Comparison of ENCODE assay signal across 1 fruit fly cellular context in genomic region chr3L:12387898-12388297, dm6.
TF ChIP-seq lines count a peak whose summit lies in the region.

No protein-coding gene starts in this region.

TF ChIP-seq in whole organism, prepupa, 60 proteins besides CTCF, POLR2A, EP300 and RAD21 (continued from another document):
- TF ChIP-seq Smox (GFP tag; optimal IDR thresholded peaks at IDR 0.05; lab: Kevin White, UChicago) = no peak
- TF ChIP-seq dsx (GFP tag; optimal IDR thresholded peaks at IDR 0.05; lab: Kevin White, UChicago; ENCODE audit: poor library complexity, severe bottlenecking) = no peak
- peak; percentile 42 for TF ChIP-seq svp (GFP tag; lab: Kevin White, UChicago)
- TF ChIP-seq cyc (GFP tag; optimal IDR thresholded peaks at IDR 0.05; lab: Kevin White, UChicago) = peak; percentile 7
- peak; percentile 39 for TF ChIP-seq CG10669 (GFP tag; optimal IDR thresholded peaks at IDR 0.05; lab: Kevin White, UChicago)
- TF ChIP-seq CG9139 (GFP tag; optimal IDR thresholded peaks at IDR 0.05; lab: Kevin White, UChicago) = no peak
- TF ChIP-seq CG6808 (GFP tag; optimal IDR thresholded peaks at IDR 0.05; lab: Kevin White, UChicago) = no peak
- no peak for TF ChIP-seq CG4318 (GFP tag; optimal IDR thresholded peaks at IDR 0.05; lab: Kevin White, UChicago)
- TF ChIP-seq Gug (GFP tag; IDR thresholded peaks at IDR 0.05; lab: Robert Waterston, UW) = no peak
- peak; percentile 26 for TF ChIP-seq pdm3 (GFP tag; optimal IDR thresholded peaks at IDR 0.05; lab: Kevin White, UChicago)
- no peak for TF ChIP-seq Eip75B (GFP tag; optimal IDR thresholded peaks at IDR 0.05; lab: Kevin White, UChicago)
- TF ChIP-seq Hr39 (GFP tag; optimal IDR thresholded peaks at IDR 0.05; lab: Kevin White, UChicago) = peak; percentile 34
- TF ChIP-seq Hr38 (GFP tag; optimal IDR thresholded peaks at IDR 0.05; lab: Kevin White, UChicago) = no peak
- TF ChIP-seq vri (GFP tag; optimal IDR thresholded peaks at IDR 0.05; lab: Kevin White, UChicago) = no peak
- peak; percentile 31 for TF ChIP-seq Ets96B (tag; optimal IDR thresholded peaks at IDR 0.05; lab: Kevin White, UChicago)
- TF ChIP-seq CG10631 (GFP tag; optimal IDR thresholded peaks at IDR 0.05; lab: Kevin White, UChicago) = no peak
- TF ChIP-seq Met (GFP tag; optimal IDR thresholded peaks at IDR 0.05; lab: Kevin White, UChicago) = peak; percentile 38
- no peak for TF ChIP-seq CG6854 (GFP tag; optimal IDR thresholded peaks at IDR 0.05; lab: Kevin White, UChicago)
- peak; percentile 2 for TF ChIP-seq Hr4 (GFP tag; optimal IDR thresholded peaks at IDR 0.05; lab: Kevin White, UChicago)
- 0 out of 2 replicates have a peak, but pooled peaks have one; percentile 16 for TF ChIP-seq CG15336 (GFP tag; IDR thresholded peaks at IDR 0.05; lab: Robert Waterston, UW)
- no peak for TF ChIP-seq Sox15 (GFP tag; optimal IDR thresholded peaks at IDR 0.05; lab: Kevin White, UChicago)
- TF ChIP-seq OdsH (GFP tag; optimal IDR thresholded peaks at IDR 0.05; lab: Kevin White, UChicago) = peak; percentile 29
- no peak for TF ChIP-seq CG11902 (GFP tag; optimal IDR thresholded peaks at IDR 0.05; lab: Kevin White, UChicago)
- peak; percentile 24 for TF ChIP-seq CG1621 (tag; optimal IDR thresholded peaks at IDR 0.05; lab: Kevin White, UChicago)
- no peak for TF ChIP-seq CG7368 (GFP tag; optimal IDR thresholded peaks at IDR 0.05; lab: Kevin White, UChicago)
- no peak for TF ChIP-seq CG6276 (GFP tag; optimal IDR thresholded peaks at IDR 0.05; lab: Kevin White, UChicago)
- no peak for TF ChIP-seq CG11294 (GFP tag; IDR thresholded peaks at IDR 0.05; lab: Robert Waterston, UW)
- no peak for TF ChIP-seq Lpt (GFP tag; optimal IDR thresholded peaks at IDR 0.05; lab: Kevin White, UChicago)
- no peak for TF ChIP-seq fd59A (GFP tag; optimal IDR thresholded peaks at IDR 0.05; lab: Kevin White, UChicago)
- no peak for TF ChIP-seq topi (GFP tag; optimal IDR thresholded peaks at IDR 0.05; lab: Kevin White, UChicago)
- no peak for TF ChIP-seq ss (GFP tag; optimal IDR thresholded peaks at IDR 0.05; lab: Kevin White, UChicago)
- peak; percentile 61 for TF ChIP-seq Sox14 (GFP tag; optimal IDR thresholded peaks at IDR 0.05; lab: Kevin White, UChicago)
- no peak for TF ChIP-seq CG8319 (GFP tag; optimal IDR thresholded peaks at IDR 0.05; lab: Kevin White, UChicago)
